Fruit fly (Drosophila melanogaster): Measurements from ENCODE around the gene CG13857.

CG13857 gene

dm6 chr3R:22375674-22376073 is 18.2 kb downstream of the CG13857 start, which contains the start of gene CG18596 (continued):
- TF ChIP-seq cas (GFP tag; IDR thresholded peaks at IDR 0.05) (no peak), CG16815 (GFP tag; optimal IDR thresholded peaks at IDR 0.05) (no peak), CG17385 (GFP tag; optimal IDR thresholded peaks at IDR 0.05) (no peak), CG13424 (tag; optimal IDR thresholded peaks at IDR 0.05) (no peak), NFAT (GFP tag; IDR thresholded peaks at IDR 0.05) (no peak), rib (GFP tag; IDR thresholded peaks at IDR 0.05) (no peak), zen (tag; optimal IDR thresholded peaks at IDR 0.05) (no peak), CG16779 (GFP tag; IDR thresholded peaks at IDR 0.05) (no peak), chif (GFP tag; optimal IDR thresholded peaks at IDR 0.05) (no peak), Fer2 (tag; optimal IDR thresholded peaks at IDR 0.05) (no peak), MBD-R2 (GFP tag; IDR thresholded peaks at IDR 0.05) (peak; percentile 52; the same call in 1 of the 2 replicates), sisA (GFP tag; IDR thresholded peaks at IDR 0.05) (no peak), inv (GFP tag; IDR thresholded peaks at IDR 0.05; ENCODE audit: partially characterized antibody) (peak; percentile 88), corto (GFP tag; optimal IDR thresholded peaks at IDR 0.05) (no peak), Med (GFP tag) (peak; percentile 55), yki (optimal IDR thresholded peaks at IDR 0.05) (no peak), Ssrp (tag; optimal IDR thresholded peaks at IDR 0.05) (no peak), tx (GFP tag; optimal IDR thresholded peaks at IDR 0.05) (no peak), CG10543 (GFP tag; optimal IDR thresholded peaks at IDR 0.05) (no peak), CG4360 (GFP tag; IDR thresholded peaks at IDR 0.05) (no peak), CG15514 (GFP tag; optimal IDR thresholded peaks at IDR 0.05) (peak; percentile 29), cwo (GFP tag; optimal IDR thresholded peaks at IDR 0.05) (no peak), chn (GFP tag; optimal IDR thresholded peaks at IDR 0.05) (no peak), CoRest (tag; optimal IDR thresholded peaks at IDR 0.05) (peak; percentile 35), CG17802 (tag; optimal IDR thresholded peaks at IDR 0.05) (no peak), CG31224 (GFP tag; IDR thresholded peaks at IDR 0.05) (no peak), trh (GFP tag; optimal IDR thresholded peaks at IDR 0.05) (no peak), CG11696 (GFP tag; IDR thresholded peaks at IDR 0.05) (no peak), Dip2 (GFP tag; IDR thresholded peaks at IDR 0.05) (no peak), gce (GFP tag; IDR thresholded peaks at IDR 0.05) (no peak), CG13775 (GFP tag; optimal IDR thresholded peaks at IDR 0.05) (no peak), ind (GFP tag; optimal IDR thresholded peaks at IDR 0.05) (no peak), dm (GFP tag; optimal IDR thresholded peaks at IDR 0.05) (no peak), ab (GFP tag; optimal IDR thresholded peaks at IDR 0.05) (no peak), tll (GFP tag; optimal IDR thresholded peaks at IDR 0.05) (peak in 1 of 2 experiments; percentile 82), her (GFP tag; optimal IDR thresholded peaks at IDR 0.05) (no peak), Blimp-1 (GFP tag; optimal IDR thresholded peaks at IDR 0.05) (no peak), caup (GFP tag; optimal IDR thresholded peaks at IDR 0.05; ENCODE audit: severe bottlenecking) (no peak), B-H2 (GFP tag; optimal IDR thresholded peaks at IDR 0.05) (no peak), sr (GFP tag; IDR thresholded peaks at IDR 0.05) (no peak), CG9797 (GFP tag; optimal IDR thresholded peaks at IDR 0.05) (no peak), BEAF-32 (GFP tag; optimal IDR thresholded peaks at IDR 0.05) (peak; percentile 88), Vsx1 (GFP tag; optimal IDR thresholded peaks at IDR 0.05) (no peak), stc (GFP tag; IDR thresholded peaks at IDR 0.05) (no peak), en (GFP tag; optimal IDR thresholded peaks at IDR 0.05) (no peak), psq (GFP tag; optimal IDR thresholded peaks at IDR 0.05) (no peak), CG8290 (GFP tag; optimal IDR thresholded peaks at IDR 0.05) (no peak), CG8290 (tag; optimal IDR thresholded peaks at IDR 0.05) (no peak), hb (GFP tag; IDR thresholded peaks at IDR 0.05; ENCODE audit: partially characterized antibody) (peak; percentile 78), nerfin-2 (GFP tag; IDR thresholded peaks at IDR 0.05; ENCODE audit: partially characterized antibody) (peak; percentile 91), fru (optimal IDR thresholded peaks at IDR 0.05) (no peak), CG10366 (GFP tag; IDR thresholded peaks at IDR 0.05) (no peak)
